Worm (Caenorhabditis elegans): Measurements from ENCODE around the gene C08G5.7.

DNA sequence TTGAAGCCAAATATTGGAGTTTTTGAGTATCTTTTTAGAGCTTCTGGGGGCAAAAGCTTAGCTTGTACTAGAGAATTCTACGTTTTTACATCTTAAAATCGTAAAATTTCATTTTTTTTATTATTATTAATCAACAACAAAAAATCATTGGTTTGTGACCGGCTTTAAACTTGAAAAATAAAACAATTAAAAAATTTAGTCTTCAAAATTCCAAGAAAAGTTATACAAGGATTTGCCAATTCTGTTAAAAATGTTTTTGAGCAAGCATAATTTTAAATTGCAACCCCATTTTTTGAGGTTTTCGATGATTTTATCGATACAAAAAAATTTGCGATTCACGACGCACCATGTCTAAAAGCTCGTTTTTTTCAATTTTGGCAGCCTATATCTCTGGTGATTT, 7.9 kb downstream of the C08G5.7 start:
- TF ChIP-seq nhr-11 (tag; optimal IDR thresholded peaks at IDR 0.05) (no peak), unc-62 (GFP tag; optimal IDR thresholded peaks at IDR 0.05) (no peak), blmp-1 (tag; optimal IDR thresholded peaks at IDR 0.05; ENCODE audit: insufficient read depth) (no peak), snpc-4 (tag; optimal IDR thresholded peaks at IDR 0.05) (no peak), lsy-2 (tag; optimal IDR thresholded peaks at IDR 0.05) (no peak), nhr-237 (tag; optimal IDR thresholded peaks at IDR 0.05) (no peak), peb-1 (tag; optimal IDR thresholded peaks at IDR 0.05) (no peak), egl-27 (tag; optimal IDR thresholded peaks at IDR 0.05) (no peak), lin-13 (GFP tag; optimal IDR thresholded peaks at IDR 0.05) (no peak)
